Worm (Caenorhabditis elegans): ENCODE data around the gene ZK856.6.

ZK856.6 gene

ce11 chrV:10168870-10169269 is 29.6 kb upstream of the ZK856.6 start:
- TF ChIP-seq bed-3 (GFP tag; optimal IDR thresholded peaks at IDR 0.05) (no peak), cnd-1 (tag; optimal IDR thresholded peaks at IDR 0.05) (no peak), sptf-1 (tag; optimal IDR thresholded peaks at IDR 0.05) (no peak), nhr-237 (tag; optimal IDR thresholded peaks at IDR 0.05) (no peak), elt-1 (tag; optimal IDR thresholded peaks at IDR 0.05; ENCODE audit: borderline replicate concordance, insufficient read depth) (no peak), M03D4.4 (tag; optimal IDR thresholded peaks at IDR 0.05) (no peak), nhr-2 (tag; optimal IDR thresholded peaks at IDR 0.05) (no peak), mab-5 (tag; optimal IDR thresholded peaks at IDR 0.05) (no peak), pha-4 (tag; optimal IDR thresholded peaks at IDR 0.05) (no peak), ham-2 (GFP tag; optimal IDR thresholded peaks at IDR 0.05) (no peak), unc-62 (GFP tag; optimal IDR thresholded peaks at IDR 0.05) (no peak), ceh-43 (GFP tag; optimal IDR thresholded peaks at IDR 0.05) (no peak), drap-1 (GFP tag; optimal IDR thresholded peaks at IDR 0.05) (no peak), ceh-83 (GFP tag; optimal IDR thresholded peaks at IDR 0.05) (no peak), nhr-28 (tag; optimal IDR thresholded peaks at IDR 0.05) (no peak)

ce11 chrV:10173653-10174052 is 24.8 kb upstream of the ZK856.6 start, which contains the start of gene egl-3:
Gene egl-3, minus strand, starts transcription at chrV:10173753.
- TF ChIP-seq lin-32 (GFP tag; optimal IDR thresholded peaks at IDR 0.05) (no peak), ces-1 (GFP tag; optimal IDR thresholded peaks at IDR 0.05) (no peak), drap-1 (GFP tag; optimal IDR thresholded peaks at IDR 0.05) (no peak), M03D4.4 (tag; optimal IDR thresholded peaks at IDR 0.05) (no peak), sem-2 (GFP tag; optimal IDR thresholded peaks at IDR 0.05) (no peak), lsy-2 (tag; optimal IDR thresholded peaks at IDR 0.05) (no peak), nhr-12 (tag; optimal IDR thresholded peaks at IDR 0.05) (no peak), elt-1 (tag; optimal IDR thresholded peaks at IDR 0.05; ENCODE audit: borderline replicate concordance, insufficient read depth) (no peak), ztf-11 (tag; optimal IDR thresholded peaks at IDR 0.05) (no peak), ceh-43 (GFP tag; optimal IDR thresholded peaks at IDR 0.05) (no peak), flh-1 (GFP tag; optimal IDR thresholded peaks at IDR 0.05) (no peak), mab-5 (tag; optimal IDR thresholded peaks at IDR 0.05) (no peak), mls-2 (tag; optimal IDR thresholded peaks at IDR 0.05) (no peak), nhr-2 (tag; optimal IDR thresholded peaks at IDR 0.05) (no peak), nhr-28 (tag; optimal IDR thresholded peaks at IDR 0.05) (no peak), hlh-1 (tag; optimal IDR thresholded peaks at IDR 0.05) (no peak), ceh-39 (tag; optimal IDR thresholded peaks at IDR 0.05) (no peak), nhr-237 (tag; optimal IDR thresholded peaks at IDR 0.05) (no peak), mep-1 (tag; optimal IDR thresholded peaks at IDR 0.05) (no peak)

- no peak for TF ChIP-seq unc-39 (tag; optimal IDR thresholded peaks at IDR 0.05)
- peak; percentile 12 for TF ChIP-seq unc-62 (GFP tag; optimal IDR thresholded peaks at IDR 0.05)
- no peak for TF ChIP-seq nhr-76 (tag; optimal IDR thresholded peaks at IDR 0.05)
- no peak for TF ChIP-seq M03D4.4 (tag; optimal IDR thresholded peaks at IDR 0.05)
- TF ChIP-seq flh-1 (GFP tag; optimal IDR thresholded peaks at IDR 0.05) = no peak
- no peak for TF ChIP-seq sem-2 (GFP tag; optimal IDR thresholded peaks at IDR 0.05)
- TF ChIP-seq elt-1 (tag; optimal IDR thresholded peaks at IDR 0.05; ENCODE audit: borderline replicate concordance, insufficient read depth) = no peak
- TF ChIP-seq ces-1 (GFP tag; optimal IDR thresholded peaks at IDR 0.05) = peak; percentile 90
- TF ChIP-seq ham-2 (GFP tag; optimal IDR thresholded peaks at IDR 0.05) = no peak
- TF ChIP-seq ceh-83 (GFP tag; optimal IDR thresholded peaks at IDR 0.05) = no peak
- no peak for TF ChIP-seq lin-32 (GFP tag; optimal IDR thresholded peaks at IDR 0.05)
- no peak for TF ChIP-seq unc-120 (tag; optimal IDR thresholded peaks at IDR 0.05; ENCODE audit: poor library complexity, severe bottlenecking)
- peak; percentile 69 for TF ChIP-seq mls-2 (tag; optimal IDR thresholded peaks at IDR 0.05)
- no peak for TF ChIP-seq cnd-1 (tag; optimal IDR thresholded peaks at IDR 0.05)
These were observed 23.8 kb upstream of the ZK856.6 start for ce11 chrV:10174632-10175075.

- TF ChIP-seq nhr-2 (tag; optimal IDR thresholded peaks at IDR 0.05) = no peak
- peak; percentile 40 for TF ChIP-seq lin-13 (tag; optimal IDR thresholded peaks at IDR 0.05)
- TF ChIP-seq mep-1 (tag; optimal IDR thresholded peaks at IDR 0.05) = peak; percentile 62
- TF ChIP-seq nhr-237 (tag; optimal IDR thresholded peaks at IDR 0.05) = peak; percentile 61
- TF ChIP-seq ceh-39 (tag; optimal IDR thresholded peaks at IDR 0.05) = peak; percentile 0
- TF ChIP-seq sptf-1 (tag; optimal IDR thresholded peaks at IDR 0.05) = peak; percentile 48
- TF ChIP-seq unc-120 (tag; optimal IDR thresholded peaks at IDR 0.05; ENCODE audit: poor library complexity, severe bottlenecking) = peak; percentile 67
- peak; percentile 30 for TF ChIP-seq lsy-2 (tag; optimal IDR thresholded peaks at IDR 0.05)
- no peak for TF ChIP-seq nhr-76 (tag; optimal IDR thresholded peaks at IDR 0.05)
- peak; percentile 19 for TF ChIP-seq ces-1 (GFP tag; optimal IDR thresholded peaks at IDR 0.05)
- TF ChIP-seq pha-4 (tag; optimal IDR thresholded peaks at IDR 0.05) = no peak
- TF ChIP-seq blmp-1 (tag; optimal IDR thresholded peaks at IDR 0.05) = peak; percentile 86
These were observed 20.3 kb upstream of the ZK856.6 start for ce11 chrV:10178166-10178565.

Measured in whole organism, mixed stage, embryonic.